Worm (Caenorhabditis elegans) whole organism, young adult: ENCODE data around the gene zip-10.

ENCODE experiments used
- F49E8.2 ChIP-seq: sonication (generic microtip); optimal IDR thresholded peaks from 3 replicates; lab custom pipeline; 2017; ENCODE audit warnings: missing genetic modification characterization, mild to moderate bottlenecking, missing compliant biosample characterization, antibody characterized with exemption, moderate library complexity; ENCODE audit not compliant: insufficient read depth
- K11D2.4 ChIP-seq: fragments of 200-800 bp; sonication (Bioruptor generic); IDR thresholded peaks from 2 replicates; pipeline ENCODE4 v1.3.6; 2022; ENCODE audit warnings: missing genetic modification reagents, missing genetic modification characterization, missing compliant biosample characterization
- atf-7 ChIP-seq: sonication (generic microtip); optimal IDR thresholded peaks from 2 replicates; lab custom pipeline; 2017; ENCODE audit warnings: mild to moderate bottlenecking, missing genetic modification characterization, missing compliant biosample characterization
- attf-5 ChIP-seq: fragments of 200-800 bp; sonication (Bioruptor generic); optimal IDR thresholded peaks from 2 replicates; lab custom pipeline; 2018; ENCODE audit warnings: mild to moderate bottlenecking, missing genetic modification characterization, missing compliant biosample characterization
- lsy-27 ChIP-seq: sonication (generic microtip); optimal IDR thresholded peaks from 2 replicates; lab custom pipeline; 2017; ENCODE audit warnings: missing genetic modification characterization, mild to moderate bottlenecking, missing compliant biosample characterization, antibody characterized with exemption, missing genotype, borderline replicate concordance; ENCODE audit not compliant: insufficient read depth
- snpc-4 ChIP-seq, 5 experiments: fragments of 150-350 bp in 1 of 5; sonication (generic microtip) in 4 of 5; optimal IDR thresholded peaks; 2 replicates each; lab custom pipeline; 2014 to 2018; ENCODE audit warnings: missing genetic modification characterization in 5 of 5, missing biosample characterization in 3 of 5, antibody characterized with exemption in 2 of 5, mild to moderate bottlenecking in 2 of 5, missing compliant biosample characterization in 2 of 5, missing genotype in 2 of 5, moderate library complexity in 2 of 5, missing genetic modification reagents in 1 of 5
- tbx-9 ChIP-seq: sonication (generic microtip); optimal IDR thresholded peaks from 2 replicates; lab custom pipeline; 2016; ENCODE audit warnings: borderline replicate concordance, missing genetic modification characterization, inconsistent platforms, missing compliant biosample characterization
- tlf-1 ChIP-seq: fragments of 200-800 bp; sonication (Bioruptor generic); optimal IDR thresholded peaks from 2 replicates; lab custom pipeline; 2018; ENCODE audit warnings: mild to moderate bottlenecking, missing genetic modification characterization, missing compliant biosample characterization
- unc-130 ChIP-seq: sonication (generic microtip); optimal IDR thresholded peaks from 2 replicates; lab custom pipeline; 2016; ENCODE audit warnings: missing genetic modification reagents, missing genetic modification characterization, missing compliant biosample characterization

DNA sequence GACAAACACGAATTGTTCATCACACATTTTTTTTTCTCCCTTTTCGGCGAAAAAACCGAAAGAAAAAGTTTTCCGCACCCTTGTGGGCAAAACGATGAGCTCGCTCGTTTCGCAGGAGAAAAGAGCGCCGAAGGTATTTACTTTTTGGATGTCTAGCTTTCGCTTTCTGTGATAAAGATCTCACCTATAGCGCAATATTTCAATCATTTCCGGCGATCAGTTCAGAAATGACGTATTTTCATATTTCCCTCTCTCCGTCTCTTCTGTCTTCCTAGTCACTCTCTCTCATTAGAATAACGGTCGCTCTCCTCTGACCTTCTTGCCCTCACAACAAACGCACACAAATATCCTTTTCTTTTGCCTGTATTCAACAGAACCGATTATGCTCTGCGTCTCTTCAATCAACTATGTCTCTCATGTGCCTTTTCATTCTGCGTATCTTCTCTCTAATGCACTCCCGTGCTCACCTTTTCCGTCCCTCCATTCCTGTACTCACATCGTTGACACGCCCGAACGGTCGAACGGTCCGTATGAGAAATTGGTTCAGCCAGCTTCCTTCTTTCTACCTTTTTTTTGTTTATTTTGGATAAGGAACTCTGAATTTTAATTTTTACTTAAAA lies 23.3 kb upstream of the zip-10 start:
- TF ChIP-seq lsy-27 (tag; lab: Kevin White, UChicago) = no peak
- no peak for TF ChIP-seq unc-130
- no peak for TF ChIP-seq atf-7
- TF ChIP-seq F49E8.2 (tag; lab: Kevin White, UChicago) = no peak
- no peak for TF ChIP-seq K11D2.4 (GFP tag; lab: Robert Waterston, UW)
- no peak for TF ChIP-seq tbx-9 (tag; lab: Kevin White, UChicago)
- TF ChIP-seq tlf-1 (GFP tag; lab: Kevin White, UChicago) = no peak
- TF ChIP-seq attf-5 (GFP tag; lab: Kevin White, UChicago) = no peak
- no peak for TF ChIP-seq snpc-4 (GFP tag; optimal IDR thresholded peaks at IDR 0.05; lab: Kevin White, UChicago)
- no peak for TF ChIP-seq snpc-4 (tag; optimal IDR thresholded peaks at IDR 0.05; lab: Kevin White, UChicago)
